Worm (Caenorhabditis elegans) whole organism, L1 larva: ENCODE results near the gene F46B6.10.

Experiments
- aly-2 ChIP-seq: fragments of 150-350 bp; optimal IDR thresholded peaks from 2 replicates; lab custom pipeline; 2014; ENCODE audit warnings: missing biosample characterization, missing genetic modification characterization
- ama-1 ChIP-seq: fragments of 150-350 bp; optimal IDR thresholded peaks from 2 replicates; lab custom pipeline; 2014
- ceh-90 ChIP-seq: sonication (generic microtip); optimal IDR thresholded peaks from 2 replicates; lab custom pipeline; 2016; ENCODE audit warnings: missing genetic modification characterization, missing compliant biosample characterization
- ces-1 ChIP-seq: fragments of 150-350 bp; optimal IDR thresholded peaks from 2 replicates; lab custom pipeline; 2014; ENCODE audit warnings: missing biosample characterization, missing genetic modification reagents, missing genetic modification characterization
- dpl-1 ChIP-seq, 3 experiments: fragments of 150-350 bp in 2 of 3; sonication (generic microtip) in 1 of 3; optimal IDR thresholded peaks; 2 replicates each; lab custom pipeline; 2014 to 2017; ENCODE audit warnings: missing biosample characterization in 3 of 3, missing genetic modification characterization in 3 of 3, missing genetic modification reagents in 3 of 3
- dsc-1 ChIP-seq: sonication (generic microtip); optimal IDR thresholded peaks from 2 replicates; lab custom pipeline; 2016; ENCODE audit warnings: mild to moderate bottlenecking, missing genetic modification characterization, missing compliant biosample characterization
- efl-1 ChIP-seq, 4 experiments: fragments of 150-350 bp; optimal IDR thresholded peaks in 3 of 4; peaks in 1 of 4; 1 replicate in 1 of 4; 2 replicates in 3 of 4; lab custom pipeline; 2014; ENCODE audit warnings: missing biosample characterization in 2 of 4, missing genetic modification characterization in 2 of 4, missing genetic modification reagents in 2 of 4
- efl-3 ChIP-seq: fragments of 200-800 bp; sonication (Bioruptor generic); optimal IDR thresholded peaks from 2 replicates; lab custom pipeline; 2018; ENCODE audit warnings: mild to moderate bottlenecking, missing genetic modification characterization, missing compliant biosample characterization
- elt-2 ChIP-seq: sonication (generic microtip); optimal IDR thresholded peaks from 2 replicates; lab custom pipeline; 2016; ENCODE audit warnings: missing genetic modification characterization, mild to moderate bottlenecking, inconsistent platforms, missing compliant biosample characterization, missing genetic modification reagents
- elt-3 ChIP-seq, 6 experiments: fragments of 150-350 bp in 1 of 6; sonication (generic microtip); optimal IDR thresholded peaks; 2 replicates each; lab custom pipeline; 2017 to 2018; ENCODE audit warnings: missing biosample characterization in 6 of 6, missing genetic modification characterization in 6 of 6, inconsistent platforms in 1 of 6
- ets-5 ChIP-seq: fragments of 200-800 bp; sonication (Bioruptor generic); IDR thresholded peaks from 2 replicates; pipeline ENCODE4 v1.3.6; 2022; ENCODE audit warnings: missing genetic modification characterization, missing compliant biosample characterization
- fkh-4 ChIP-seq: sonication (generic microtip); optimal IDR thresholded peaks from 2 replicates; lab custom pipeline; 2016; ENCODE audit warnings: missing compliant biosample characterization, missing genetic modification characterization, borderline replicate concordance
- grh-1 ChIP-seq: fragments of 200-800 bp; sonication (Bioruptor generic); IDR thresholded peaks from 2 replicates; pipeline ENCODE4 v1.3.6; 2022; ENCODE audit warnings: missing genetic modification reagents, missing genetic modification characterization, missing compliant biosample characterization
- hlh-17 ChIP-seq: fragments of 200-800 bp; sonication (Bioruptor generic); optimal IDR thresholded peaks from 2 replicates; lab custom pipeline; 2018; ENCODE audit warnings: missing genetic modification characterization, mild to moderate bottlenecking, missing compliant biosample characterization, moderate library complexity, borderline replicate concordance
- hpl-2 ChIP-seq: fragments of 150-350 bp; optimal IDR thresholded peaks from 2 replicates; lab custom pipeline; 2014; ENCODE audit warnings: missing biosample characterization, missing genetic modification reagents, missing genetic modification characterization
- irx-1 ChIP-seq: sonication (generic microtip); optimal IDR thresholded peaks from 2 replicates; lab custom pipeline; 2016; ENCODE audit warnings: missing genetic modification characterization, missing compliant biosample characterization
- isw-1 ChIP-seq: fragments of 200-800 bp; sonication (Bioruptor generic); IDR thresholded peaks from 2 replicates; pipeline ENCODE4 v1.3.6; 2022; ENCODE audit warnings: missing genetic modification characterization, missing compliant biosample characterization
- lin-15B ChIP-seq: fragments of 150-350 bp; sonication (generic microtip); optimal IDR thresholded peaks from 3 replicates; lab custom pipeline; 2014; ENCODE audit warnings: missing biosample characterization, missing genetic modification characterization
- lin-39 ChIP-seq: fragments of 150-350 bp; optimal IDR thresholded peaks from 2 replicates; lab custom pipeline; 2014; ENCODE audit warnings: missing biosample characterization, missing genetic modification reagents, missing genetic modification characterization
- lir-3 ChIP-seq: sonication (generic microtip); optimal IDR thresholded peaks from 2 replicates; lab custom pipeline; 2016; ENCODE audit warnings: mild to moderate bottlenecking, missing genetic modification characterization, moderate library complexity, missing compliant biosample characterization; ENCODE audit not compliant: poor library complexity
- mab-9 ChIP-seq: fragments of 200-800 bp; sonication (Bioruptor generic); IDR thresholded peaks from 2 replicates; pipeline ENCODE4 v1.3.6; 2022; ENCODE audit warnings: missing genetic modification reagents, missing genetic modification characterization, missing compliant biosample characterization
- nhr-12 ChIP-seq: sonication (generic microtip); optimal IDR thresholded peaks from 2 replicates; lab custom pipeline; 2017; ENCODE audit warnings: missing biosample characterization, missing genetic modification characterization
- nhr-237 ChIP-seq: fragments of 150-350 bp; optimal IDR thresholded peaks from 2 replicates; lab custom pipeline; 2014; ENCODE audit warnings: missing biosample characterization, missing genetic modification characterization
- nhr-47 ChIP-seq: sonication (generic microtip); optimal IDR thresholded peaks from 2 replicates; lab custom pipeline; 2016; ENCODE audit warnings: mild to moderate bottlenecking, missing genetic modification characterization, moderate library complexity, missing compliant biosample characterization
- nhr-76 ChIP-seq: sonication (generic microtip); optimal IDR thresholded peaks from 2 replicates; lab custom pipeline; 2017; ENCODE audit warnings: missing biosample characterization, missing genetic modification characterization
- nhr-85 ChIP-seq: sonication (generic microtip); peaks from one replicate; lab custom pipeline; 2016; ENCODE audit warnings: missing genetic modification characterization, inconsistent platforms, missing compliant biosample characterization
- nhr-90 ChIP-seq: sonication (generic microtip); optimal IDR thresholded peaks from 2 replicates; lab custom pipeline; 2016; ENCODE audit warnings: mild to moderate bottlenecking, missing genetic modification characterization, missing compliant biosample characterization; ENCODE audit not compliant: poor library complexity
- pag-3 ChIP-seq: sonication (generic microtip); optimal IDR thresholded peaks from 2 replicates; lab custom pipeline; 2017; ENCODE audit warnings: missing genetic modification characterization, mild to moderate bottlenecking, missing compliant biosample characterization, antibody characterized with exemption, borderline replicate concordance; ENCODE audit not compliant: insufficient read depth
- pax-3 ChIP-seq: fragments of 200-800 bp; sonication (Bioruptor generic); optimal IDR thresholded peaks from 2 replicates; lab custom pipeline; 2018; ENCODE audit warnings: mild to moderate bottlenecking, missing genetic modification characterization, moderate library complexity, missing compliant biosample characterization
- pqm-1 ChIP-seq: sonication (generic microtip); optimal IDR thresholded peaks from 3 replicates; lab custom pipeline; 2017; ENCODE audit warnings: missing biosample characterization, missing genetic modification characterization
- rnt-1 ChIP-seq: sonication (generic microtip); optimal IDR thresholded peaks from 2 replicates; lab custom pipeline; 2016; ENCODE audit warnings: mild to moderate bottlenecking, missing genetic modification characterization, moderate library complexity, missing compliant biosample characterization
- skn-1 ChIP-seq: fragments of 150-350 bp; optimal IDR thresholded peaks from 2 replicates; lab custom pipeline; 2014; ENCODE audit warnings: missing biosample characterization, missing genetic modification characterization
- snu-23 ChIP-seq: sonication (generic microtip); optimal IDR thresholded peaks from 2 replicates; lab custom pipeline; 2016; ENCODE audit warnings: missing genetic modification characterization, missing compliant biosample characterization
- sptf-1 ChIP-seq: fragments of 150-350 bp; optimal IDR thresholded peaks from 2 replicates; lab custom pipeline; 2014; ENCODE audit warnings: missing biosample characterization, missing genetic modification characterization
- tbx-2 ChIP-seq: sonication (generic microtip); optimal IDR thresholded peaks from 2 replicates; lab custom pipeline; 2016; ENCODE audit warnings: missing genetic modification characterization, missing compliant biosample characterization
- unc-30 ChIP-seq: sonication (generic microtip); optimal IDR thresholded peaks from 2 replicates; lab custom pipeline; 2017; ENCODE audit warnings: missing biosample characterization, missing genetic modification characterization
- unc-62 ChIP-seq: fragments of 150-350 bp; optimal IDR thresholded peaks from 2 replicates; lab custom pipeline; 2014; ENCODE audit warnings: missing biosample characterization, missing genetic modification reagents, missing genetic modification characterization
- unc-86 ChIP-seq: sonication (generic microtip); optimal IDR thresholded peaks from 2 replicates; lab custom pipeline; 2016; ENCODE audit warnings: missing genetic modification characterization, missing compliant biosample characterization
- zip-4 ChIP-seq: fragments of 200-800 bp; sonication (Bioruptor generic); optimal IDR thresholded peaks from 2 replicates; lab custom pipeline; 2018; ENCODE audit warnings: mild to moderate bottlenecking, missing genetic modification characterization, moderate library complexity, missing compliant biosample characterization
- ztf-11 ChIP-seq, 2 experiments: sonication (generic microtip); optimal IDR thresholded peaks; 2 replicates each; lab custom pipeline; 2016 to 2017; ENCODE audit warnings: missing genetic modification characterization in 2 of 2, missing biosample characterization in 1 of 2, missing compliant biosample characterization in 1 of 2
- ztf-4 ChIP-seq: fragments of 150-350 bp; optimal IDR thresholded peaks from 2 replicates; lab custom pipeline; 2014; ENCODE audit warnings: missing biosample characterization, missing genetic modification characterization

Gene F46B6.10

DNA sequence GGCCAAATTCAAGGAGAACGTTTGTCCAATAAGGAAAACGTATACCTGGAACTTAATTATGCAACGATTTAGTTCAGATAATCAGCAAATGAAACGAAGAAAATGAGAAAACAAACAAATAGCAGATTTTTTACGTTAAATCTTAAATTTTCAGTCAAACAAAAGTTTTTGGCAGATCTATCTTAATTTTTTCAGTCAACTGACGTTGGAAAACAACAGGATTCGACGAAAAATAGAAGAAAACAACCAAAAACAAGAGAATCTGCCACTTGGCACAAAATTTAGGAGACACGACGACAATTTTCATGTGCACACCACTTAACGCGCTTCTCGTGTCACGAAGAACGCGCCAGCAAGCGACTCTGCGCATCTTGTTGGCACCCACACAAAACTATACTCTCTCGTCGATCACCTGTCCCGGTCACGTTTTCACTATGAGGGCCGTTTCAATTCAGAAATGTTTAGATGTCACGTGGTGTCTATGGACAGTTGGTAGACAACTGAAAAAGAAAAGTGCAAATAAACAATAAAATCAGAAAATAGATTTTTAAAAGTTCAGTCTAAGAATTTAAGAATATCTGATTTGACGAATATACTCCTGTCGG is 12.1 kb downstream of the F46B6.10 start, which contains the start of gene ztf-7 (continued):
- TF ChIP-seq elt-3 (tag; optimal IDR thresholded peaks at IDR 0.05; lab: Kevin White, UChicago) (peak in 3 of 6 experiments; percentile 41 to 97 (median 85)), isw-1 (peak; percentile 96), dpl-1 (GFP tag; optimal IDR thresholded peaks at IDR 0.05; lab: Kevin White, UChicago) (peak; percentile 85 to 89 (median 87)), lin-39 (peak; percentile 96), tbx-2 (tag; lab: Kevin White, UChicago) (peak; percentile 99), efl-3 (peak; percentile 66), ets-5 (GFP tag; lab: Robert Waterston, UW) (no peak), zip-4 (peak; percentile 82), pqm-1 (tag; lab: Kevin White, UChicago) (no peak), nhr-76 (tag; lab: Kevin White, UChicago) (no peak), aly-2 (tag; lab: Kevin White, UChicago) (peak; percentile 62), ces-1 (GFP tag; lab: Kevin White, UChicago) (no peak), nhr-12 (no peak), ztf-11 (tag; optimal IDR thresholded peaks at IDR 0.05; lab: Kevin White, UChicago) (peak in 1 of 2 experiments; percentile 87), unc-86 (peak; percentile 97), mab-9 (GFP tag; lab: Robert Waterston, UW) (peak; percentile 92), rnt-1 (tag; lab: Kevin White, UChicago) (peak; percentile 97), unc-30 (tag; lab: Kevin White, UChicago) (no peak), nhr-47 (tag; lab: Kevin White, UChicago) (peak; percentile 99), dsc-1 (peak; percentile 95), unc-62 (GFP tag; lab: Kevin White, UChicago) (no peak), skn-1 (tag; lab: Kevin White, UChicago) (peak; percentile 90), snu-23 (GFP tag; lab: Kevin White, UChicago) (peak; percentile 99), irx-1 (tag; lab: Kevin White, UChicago) (peak; percentile 97), ama-1 (lab: Kevin White, UChicago) (peak; percentile 72), lin-15B (tag; lab: Kevin White, UChicago) (peak; percentile 75), elt-2 (peak; percentile 95), fkh-4 (tag; lab: Kevin White, UChicago) (peak; percentile 58), nhr-237 (tag; lab: Kevin White, UChicago) (peak; percentile 74), pag-3 (peak; percentile 55), hpl-2 (GFP tag; lab: Kevin White, UChicago) (peak; percentile 86), hlh-17 (GFP tag; lab: Kevin White, UChicago) (no peak)

DNA sequence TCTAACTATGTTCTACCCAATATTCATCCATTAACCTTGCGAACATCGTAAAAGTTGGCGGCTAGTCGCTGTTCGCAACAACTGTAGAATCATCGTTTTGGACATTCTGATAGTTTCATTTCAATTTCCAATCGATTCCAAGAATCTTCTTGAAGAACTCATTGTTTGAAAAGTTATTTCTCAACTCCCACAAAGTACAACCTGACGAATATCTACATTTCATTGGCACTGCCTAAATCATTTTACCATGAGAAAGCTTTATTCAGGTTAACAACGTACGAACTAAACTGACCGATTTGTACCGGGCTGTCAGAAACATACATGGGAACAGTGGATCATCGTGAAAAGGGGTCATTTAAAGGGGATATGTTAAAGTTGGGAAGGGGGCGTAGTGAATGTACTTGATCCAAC is 15.1 kb downstream of the F46B6.10 start, which contains the start of gene F46B6.6:
TSS of gene F46B6.6 (minus strand) at position 148 of the 411 bp plus-strand sequence.
- TF ChIP-seq nhr-85 (tag; lab: Kevin White, UChicago), result peak; percentile 39
- peak; percentile 70 for TF ChIP-seq ama-1 (lab: Kevin White, UChicago)
- no peak for TF ChIP-seq dsc-1
- TF ChIP-seq grh-1, result no peak
- no peak for TF ChIP-seq hpl-2 (GFP tag; lab: Kevin White, UChicago)
- no peak for TF ChIP-seq lir-3 (tag; lab: Kevin White, UChicago)
- no peak for TF ChIP-seq sptf-1 (tag; lab: Kevin White, UChicago)
- peak; percentile 7 for TF ChIP-seq nhr-90 (tag; lab: Kevin White, UChicago)
- TF ChIP-seq ztf-11 (tag; optimal IDR thresholded peaks at IDR 0.05; lab: Kevin White, UChicago), result peak in 1 of 2 experiments; percentile 5
- TF ChIP-seq pqm-1 (tag; lab: Kevin White, UChicago), result no peak
- TF ChIP-seq ceh-90 (tag; lab: Kevin White, UChicago), result no peak
- TF ChIP-seq elt-3 (tag; optimal IDR thresholded peaks at IDR 0.05; lab: Kevin White, UChicago), result no peak
- no peak for TF ChIP-seq pax-3 (tag; lab: Kevin White, UChicago)
- TF ChIP-seq efl-1 (optimal IDR thresholded peaks at IDR 0.05; lab: Kevin White, UChicago), result peak in 1 of 2 experiments; percentile 1
- TF ChIP-seq efl-1 (GFP tag; optimal IDR thresholded peaks at IDR 0.05 in 1 of 2; lab: Kevin White, UChicago), result peak in 1 of 2 experiments; percentile 88
- TF ChIP-seq elt-2, result peak; percentile 1
- peak; percentile 15 for TF ChIP-seq nhr-47 (tag; lab: Kevin White, UChicago)
- no peak for TF ChIP-seq ztf-4 (tag; lab: Kevin White, UChicago)
